Worm (Caenorhabditis elegans): Measurements from ENCODE around the gene C02E7.6.
"Not testable (repeated sequence)": the region's sequence is repeated elsewhere in the genome, so short reads cannot be mapped to it uniquely, and the experiment has no call there.

ce11 chrV:4900020-4900419 is 19.0 kb upstream of the C02E7.6 start, which contains the start of gene ugt-10:
- not testable (repeated sequence) for TF ChIP-seq D2030.7 (GFP tag; IDR thresholded peaks at IDR 0.05); pha-4 (tag; optimal IDR thresholded peaks at IDR 0.05); ZK185.1 (tag; optimal IDR thresholded peaks at IDR 0.05; ENCODE audit: poor library complexity, severe bottlenecking); ztf-6 (GFP tag; IDR thresholded peaks at IDR 0.05); tlf-1 (GFP tag; optimal IDR thresholded peaks at IDR 0.05)

Measured in whole organism, young adult.